Worm (Caenorhabditis elegans): ENCODE data around the gene ndub-11.

DNA sequence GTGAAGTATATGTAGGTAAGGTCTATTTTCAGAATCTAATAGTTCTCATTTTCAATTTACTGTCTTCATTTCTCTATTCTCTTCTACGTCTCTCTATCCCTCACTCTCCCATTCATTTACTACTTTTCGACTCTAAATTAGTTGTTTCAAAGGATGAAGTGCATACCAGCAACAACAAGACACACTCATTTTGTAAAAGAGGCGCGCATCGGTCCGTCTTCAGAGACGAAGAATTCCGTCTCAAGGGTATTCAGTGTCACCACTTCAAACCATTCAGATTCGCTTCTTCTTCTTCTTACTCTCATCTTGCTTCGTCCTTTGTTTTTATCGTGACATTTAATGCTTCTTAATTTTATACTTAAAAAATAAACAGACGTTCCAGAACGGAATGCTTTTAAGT lies 41.3 kb upstream of the ndub-11 start:
- TF ChIP-seq tbx-11 (GFP tag; IDR thresholded peaks at IDR 0.05) (no peak), flt-1 (GFP tag; IDR thresholded peaks at IDR 0.05) (no peak), hmg-4 (GFP tag; optimal IDR thresholded peaks at IDR 0.05) (no peak), ama-1 (optimal IDR thresholded peaks at IDR 0.05) (no peak), aly-1 (tag; optimal IDR thresholded peaks at IDR 0.05) (no peak), ceh-13 (GFP tag; optimal IDR thresholded peaks at IDR 0.05) (no peak), tbx-37 (GFP tag; conservative IDR thresholded peaks at IDR 0.05) (no peak), tra-4 (tag; optimal IDR thresholded peaks at IDR 0.05) (no peak), ets-7 (tag; optimal IDR thresholded peaks at IDR 0.05) (no peak)
